Worm (Caenorhabditis elegans): ENCODE measurements around the gene F19F10.3.
"Not testable (repeated sequence)": the region's sequence is repeated elsewhere in the genome, so short reads cannot be mapped to it uniquely, and the experiment has no call there.

The F19F10.3 gene

ce11 chrV:7551821-7552220 lies at the start of gene F19F10.3:
TSS of gene F19F10.3 (plus strand) at chrV:7552121.
- TF ChIP-seq flt-1 (GFP tag; IDR thresholded peaks at IDR 0.05) (no peak), hmbx-1 (tag; optimal IDR thresholded peaks at IDR 0.05) (no peak), sea-1 (GFP tag; conservative IDR thresholded peaks at IDR 0.05) (no peak), ceh-13 (GFP tag; optimal IDR thresholded peaks at IDR 0.05) (no peak), tra-4 (tag; optimal IDR thresholded peaks at IDR 0.05) (no peak), F13C5.2 (tag; optimal IDR thresholded peaks at IDR 0.05) (no peak), aly-1 (tag; optimal IDR thresholded peaks at IDR 0.05) (no peak), scrt-1 (GFP tag; IDR thresholded peaks at IDR 0.05) (no peak), B0310.2 (tag; optimal IDR thresholded peaks at IDR 0.05) (no peak), ets-7 (tag; optimal IDR thresholded peaks at IDR 0.05) (no peak), tbx-37 (GFP tag; conservative IDR thresholded peaks at IDR 0.05) (no peak), tbx-11 (GFP tag; IDR thresholded peaks at IDR 0.05) (no peak), hmg-4 (GFP tag; optimal IDR thresholded peaks at IDR 0.05) (no peak)

- TF ChIP-seq F13C5.2 (tag; optimal IDR thresholded peaks at IDR 0.05) (no peak), hmg-4 (GFP tag; optimal IDR thresholded peaks at IDR 0.05) (no peak), pes-1 (GFP tag; IDR thresholded peaks at IDR 0.05) (no peak), tbx-11 (GFP tag; IDR thresholded peaks at IDR 0.05) (no peak), tbx-37 (GFP tag; conservative IDR thresholded peaks at IDR 0.05) (no peak), B0310.2 (tag; optimal IDR thresholded peaks at IDR 0.05) (no peak), flt-1 (GFP tag; IDR thresholded peaks at IDR 0.05) (no peak)
These were observed 47.6 kb upstream of the F19F10.3 start, which contains the start of gene srh-229 for ce11 chrV:7504271-7504670. TSS of gene srh-229 (minus strand) at chrV:7504371.

ce11 chrV:7506207-7506606 lies 45.7 kb upstream of the F19F10.3 start:
- TF ChIP-seq aly-1 (tag; optimal IDR thresholded peaks at IDR 0.05) (no peak), sea-1 (GFP tag; conservative IDR thresholded peaks at IDR 0.05) (no peak), tbx-11 (GFP tag; IDR thresholded peaks at IDR 0.05) (no peak), ama-1 (optimal IDR thresholded peaks at IDR 0.05) (no peak), ceh-13 (GFP tag; optimal IDR thresholded peaks at IDR 0.05) (no peak), tra-4 (tag; optimal IDR thresholded peaks at IDR 0.05) (no peak), hnd-1 (tag; optimal IDR thresholded peaks at IDR 0.05) (no peak), hmg-4 (GFP tag; optimal IDR thresholded peaks at IDR 0.05) (no peak), tbx-37 (GFP tag; conservative IDR thresholded peaks at IDR 0.05) (no peak), ceh-36 (tag; optimal IDR thresholded peaks at IDR 0.05) (no peak), scrt-1 (GFP tag; IDR thresholded peaks at IDR 0.05) (no peak), F13C5.2 (tag; optimal IDR thresholded peaks at IDR 0.05) (no peak)

DNA sequence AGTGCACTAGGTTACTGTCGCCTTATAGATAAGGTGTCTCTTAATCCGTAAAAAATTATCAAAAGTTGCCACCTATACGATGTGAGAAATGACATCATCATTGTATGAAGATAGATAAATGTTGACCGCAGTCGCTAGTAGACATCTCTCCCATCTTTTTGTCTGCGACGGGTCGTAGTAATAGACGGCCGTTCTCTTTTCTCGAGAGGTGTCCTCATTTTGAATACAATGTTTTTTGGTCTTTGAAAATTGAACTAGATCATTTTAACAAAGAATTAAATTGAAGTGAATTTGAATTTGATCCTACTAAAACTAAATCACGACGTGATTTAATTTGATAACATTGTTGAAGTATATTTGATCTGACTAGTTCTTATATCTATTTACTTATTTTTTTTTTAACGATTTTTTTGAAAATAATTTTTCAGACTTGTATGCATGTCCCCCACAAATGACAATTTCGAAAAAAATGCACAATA lies 43.3 kb upstream of the F19F10.3 start, which contains the start of the genes str-31 and nhr-172:
TSS of gene str-31 (minus strand) at position 101 of the 479 bp plus-strand sequence.
TSS of gene nhr-172 (plus strand) at position 429 of the 479 bp plus-strand sequence.
- TF ChIP-seq sea-1 (GFP tag; conservative IDR thresholded peaks at IDR 0.05), result no peak
- no peak for TF ChIP-seq ceh-36 (tag; optimal IDR thresholded peaks at IDR 0.05)
- TF ChIP-seq hmg-4 (GFP tag; optimal IDR thresholded peaks at IDR 0.05), result no peak
- no peak for TF ChIP-seq tra-4 (tag; optimal IDR thresholded peaks at IDR 0.05)
- no peak for TF ChIP-seq scrt-1 (GFP tag; IDR thresholded peaks at IDR 0.05)
- no peak for TF ChIP-seq B0310.2 (tag; optimal IDR thresholded peaks at IDR 0.05)
- TF ChIP-seq pes-1 (GFP tag; IDR thresholded peaks at IDR 0.05), result no peak
- no peak for TF ChIP-seq aly-1 (tag; optimal IDR thresholded peaks at IDR 0.05)
- no peak for TF ChIP-seq flt-1 (GFP tag; IDR thresholded peaks at IDR 0.05)

- not testable (repeated sequence) for TF ChIP-seq flt-1 (GFP tag; IDR thresholded peaks at IDR 0.05); hnd-1 (tag; optimal IDR thresholded peaks at IDR 0.05); F13C5.2 (tag; optimal IDR thresholded peaks at IDR 0.05)
These were observed 40.5 kb upstream of the F19F10.3 start, which contains the start of gene nhr-171 for ce11 chrV:7511465-7511864. TSS of gene nhr-171 (plus strand) at chrV:7511765.

ce11 chrV:7514939-7515338 lies 37.0 kb upstream of the F19F10.3 start, which contains the start of gene srb-18:
TSS of gene srb-18 (plus strand) at chrV:7515239.
- TF ChIP-seq tbx-37 (GFP tag; conservative IDR thresholded peaks at IDR 0.05) (no peak), ceh-36 (tag; optimal IDR thresholded peaks at IDR 0.05) (no peak), sea-1 (GFP tag; conservative IDR thresholded peaks at IDR 0.05) (no peak), hmg-4 (GFP tag; optimal IDR thresholded peaks at IDR 0.05) (no peak), tra-4 (tag; optimal IDR thresholded peaks at IDR 0.05) (no peak), B0310.2 (tag; optimal IDR thresholded peaks at IDR 0.05) (no peak), ceh-13 (GFP tag; optimal IDR thresholded peaks at IDR 0.05) (no peak), aly-1 (tag; optimal IDR thresholded peaks at IDR 0.05) (no peak), hnd-1 (tag; optimal IDR thresholded peaks at IDR 0.05) (no peak), tbx-11 (GFP tag; IDR thresholded peaks at IDR 0.05) (no peak), scrt-1 (GFP tag; IDR thresholded peaks at IDR 0.05) (no peak), ama-1 (optimal IDR thresholded peaks at IDR 0.05) (no peak), hmbx-1 (tag; optimal IDR thresholded peaks at IDR 0.05) (no peak), flt-1 (GFP tag; IDR thresholded peaks at IDR 0.05) (no peak), pes-1 (GFP tag; IDR thresholded peaks at IDR 0.05) (no peak)

ce11 chrV:7520077-7520476 lies 31.8 kb upstream of the F19F10.3 start, which contains the start of gene srb-19:
TSS of gene srb-19 (minus strand) at chrV:7520177.
- TF ChIP-seq F13C5.2 (tag; optimal IDR thresholded peaks at IDR 0.05) (no peak), hmg-4 (GFP tag; optimal IDR thresholded peaks at IDR 0.05) (no peak), tbx-37 (GFP tag; conservative IDR thresholded peaks at IDR 0.05) (no peak), flt-1 (GFP tag; IDR thresholded peaks at IDR 0.05) (no peak), tbx-11 (GFP tag; IDR thresholded peaks at IDR 0.05) (no peak), sea-1 (GFP tag; conservative IDR thresholded peaks at IDR 0.05) (no peak)

DNA sequence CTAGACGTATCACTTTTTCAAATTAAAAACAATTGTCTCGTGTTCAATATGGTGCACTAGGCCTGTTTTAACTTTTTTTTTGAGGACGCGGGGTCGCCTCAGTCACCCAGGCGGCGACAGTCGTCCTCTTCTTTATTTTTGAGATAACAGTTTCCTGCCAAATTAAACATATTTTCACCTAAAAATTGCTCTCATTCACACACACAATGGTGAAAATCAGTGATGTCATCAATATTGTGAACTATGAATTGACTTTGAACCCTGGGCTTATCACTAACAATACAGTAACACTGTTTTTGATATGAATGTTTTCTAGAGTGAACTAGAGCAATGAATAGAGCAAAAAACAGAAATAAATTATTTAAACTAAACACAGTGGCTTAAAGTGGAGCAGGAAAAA lies 30.6 kb upstream of the F19F10.3 start:
- TF ChIP-seq ama-1 (optimal IDR thresholded peaks at IDR 0.05), result no peak
- no peak for TF ChIP-seq ets-7 (tag; optimal IDR thresholded peaks at IDR 0.05)
- TF ChIP-seq ceh-13 (GFP tag; optimal IDR thresholded peaks at IDR 0.05), result no peak
- no peak for TF ChIP-seq aly-1 (tag; optimal IDR thresholded peaks at IDR 0.05)
- no peak for TF ChIP-seq hmbx-1 (tag; optimal IDR thresholded peaks at IDR 0.05)
- no peak for TF ChIP-seq ceh-36 (tag; optimal IDR thresholded peaks at IDR 0.05)
- TF ChIP-seq sea-1 (GFP tag; conservative IDR thresholded peaks at IDR 0.05), result no peak
- no peak for TF ChIP-seq tbx-11 (GFP tag; IDR thresholded peaks at IDR 0.05)

Data from whole organism, early embryonic.